Worm (Caenorhabditis elegans) whole organism, L4/young adult: ENCODE measurements around the gene ZK131.11.
A peak's percentile ranks its signal among the peaks of the same experiment; 100 is the strongest.

Source experiments
- W03F9.2 ChIP-seq: fragments of 150-350 bp; optimal IDR thresholded peaks from 2 replicates; lab custom pipeline; 2014; ENCODE audit warnings: missing biosample characterization, missing genetic modification characterization
- dao-5 ChIP-seq: sonication (generic microtip); optimal IDR thresholded peaks from 2 replicates; lab custom pipeline; 2016; ENCODE audit warnings: missing genotype, missing genetic modification characterization, moderate library complexity, missing compliant biosample characterization
- him-1 ChIP-seq: sonication (generic microtip); optimal IDR thresholded peaks from 2 replicates; lab custom pipeline; 2016; ENCODE audit warnings: missing genotype, missing genetic modification reagents, missing genetic modification characterization, missing compliant biosample characterization

- TF ChIP-seq him-1 (tag; lab: Kevin White, UChicago) (no peak), W03F9.2 (tag; lab: Kevin White, UChicago) (no peak), dao-5 (tag; lab: Kevin White, UChicago) (peak; percentile 59)
Measured at ce11 chrII:13780792-13781248, 11.2 kb upstream of the ZK131.11 start.
